Worm (Caenorhabditis elegans): ENCODE measurements around the gene klf-2.

klf-2 gene

DNA sequence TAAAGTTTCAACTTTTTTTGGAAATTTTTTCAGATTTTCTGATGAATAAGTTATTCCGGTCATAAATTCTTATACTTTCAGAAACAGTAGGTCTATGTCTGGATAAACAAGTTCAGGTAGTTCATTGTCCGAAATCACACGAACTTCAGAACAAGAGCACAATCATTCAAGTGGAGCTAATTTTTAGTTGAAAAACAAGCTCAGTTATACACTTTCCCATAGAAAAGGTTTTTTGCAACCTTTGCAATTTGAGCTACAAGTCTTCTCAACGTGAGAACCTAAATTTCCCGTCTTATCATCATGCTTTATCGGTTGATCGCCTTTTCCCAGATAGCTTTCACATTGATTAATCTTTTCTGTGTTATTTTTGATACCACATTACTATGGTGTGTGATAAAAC lies 46.3 kb downstream of the klf-2 start, which contains the start of gene srxa-1:
TSS of gene srxa-1 (plus strand) at position 301 of the 400 bp plus-strand sequence.
- TF ChIP-seq fkh-6 (tag; optimal IDR thresholded peaks at IDR 0.05): no peak
- TF ChIP-seq ref-2 (tag; optimal IDR thresholded peaks at IDR 0.05): no peak
- TF ChIP-seq che-1 (tag; optimal IDR thresholded peaks at IDR 0.05): no peak
- no peak for TF ChIP-seq nfya-1 (tag; optimal IDR thresholded peaks at IDR 0.05)
- TF ChIP-seq Y22D7AL.16 (tag; optimal IDR thresholded peaks at IDR 0.05): no peak
- no peak for TF ChIP-seq odd-2 (tag; optimal IDR thresholded peaks at IDR 0.05)
- TF ChIP-seq tbx-2 (tag; optimal IDR thresholded peaks at IDR 0.05): no peak

DNA sequence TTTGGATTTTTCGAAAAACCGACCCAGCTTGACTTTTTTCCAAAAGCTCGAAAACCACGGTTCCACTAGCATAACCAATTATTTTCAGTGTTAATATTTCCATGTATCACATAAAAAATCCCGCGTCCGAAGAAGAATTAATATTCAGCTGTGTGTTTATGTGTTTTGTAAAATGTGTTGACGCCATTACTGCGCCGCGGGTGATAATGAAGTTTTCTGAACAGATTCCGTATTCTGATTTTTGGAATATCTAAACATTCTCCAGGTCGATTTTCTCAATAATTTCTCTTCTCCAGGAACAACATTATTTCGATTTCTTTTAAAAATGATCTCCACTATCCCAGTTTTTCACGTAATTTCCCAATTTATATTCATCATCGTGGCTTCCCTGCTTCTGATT lies 49.2 kb downstream of the klf-2 start, which contains the start of gene srxa-6:
TSS of gene srxa-6 (plus strand) at position 301 of the 400 bp plus-strand sequence.
- TF ChIP-seq elt-4 (tag; optimal IDR thresholded peaks at IDR 0.05) (no peak), eyg-1 (tag; optimal IDR thresholded peaks at IDR 0.05) (no peak), zip-5 (tag; optimal IDR thresholded peaks at IDR 0.05) (no peak), tbx-7 (tag; optimal IDR thresholded peaks at IDR 0.05) (no peak), odd-2 (tag; optimal IDR thresholded peaks at IDR 0.05) (no peak)

Data from whole organism, late embryonic.